Worm (Caenorhabditis elegans) whole organism, young adult: ENCODE results near the gene clec-266.

Experiments used
- B0019.2 ChIP-seq: fragments of 200-800 bp; sonication (Bioruptor generic); conservative IDR thresholded peaks from 2 replicates; pipeline ENCODE4 v1.3.6; 2022; ENCODE audit warnings: missing genetic modification reagents, missing genetic modification characterization, missing compliant biosample characterization
- T07F8.4 ChIP-seq: sonication (generic microtip); optimal IDR thresholded peaks from 2 replicates; lab custom pipeline; 2016; ENCODE audit warnings: mild to moderate bottlenecking, missing genetic modification characterization, moderate library complexity, missing compliant biosample characterization
- Y95B8A.8 ChIP-seq: fragments of 200-800 bp; sonication (Bioruptor generic); IDR thresholded peaks from 2 replicates; pipeline ENCODE4 v1.3.6; 2022; ENCODE audit warnings: missing genetic modification reagents, missing genetic modification characterization, missing compliant biosample characterization
- ZK185.1 ChIP-seq: sonication (generic microtip); optimal IDR thresholded peaks from 2 replicates; lab custom pipeline; 2016; ENCODE audit warnings: mild to moderate bottlenecking, missing genetic modification characterization, missing compliant biosample characterization; ENCODE audit not compliant: poor library complexity, severe bottlenecking
- aptf-3 ChIP-seq: fragments of 200-800 bp; sonication (Bioruptor generic); IDR thresholded peaks from 2 replicates; pipeline ENCODE4 v1.3.6; 2022; ENCODE audit warnings: missing genetic modification characterization, missing compliant biosample characterization
- atf-7 ChIP-seq: sonication (generic microtip); optimal IDR thresholded peaks from 2 replicates; lab custom pipeline; 2017; ENCODE audit warnings: mild to moderate bottlenecking, missing genetic modification characterization, missing compliant biosample characterization
- attf-3 ChIP-seq: fragments of 200-800 bp; sonication (Bioruptor generic); conservative IDR thresholded peaks from 2 replicates; pipeline ENCODE4 v1.3.6; 2022; ENCODE audit warnings: missing genetic modification reagents, missing genetic modification characterization, missing compliant biosample characterization
- ceh-27 ChIP-seq: fragments of 200-800 bp; sonication (Bioruptor generic); optimal IDR thresholded peaks from 2 replicates; lab custom pipeline; 2018; ENCODE audit warnings: mild to moderate bottlenecking, missing genetic modification characterization, moderate library complexity, missing compliant biosample characterization
- ets-4 ChIP-seq: fragments of 200-800 bp; sonication (Bioruptor generic); optimal IDR thresholded peaks from 2 replicates; lab custom pipeline; 2018; ENCODE audit warnings: mild to moderate bottlenecking, missing genetic modification characterization, missing compliant biosample characterization
- lin-40 ChIP-seq: sonication (generic microtip); optimal IDR thresholded peaks from 2 replicates; lab custom pipeline; 2016; ENCODE audit warnings: missing genetic modification characterization, mild to moderate bottlenecking, missing compliant biosample characterization, missing genotype, missing genetic modification reagents
- lir-1 ChIP-seq: fragments of 200-800 bp; sonication (Bioruptor generic); conservative IDR thresholded peaks from 2 replicates; pipeline ENCODE4 v1.3.6; 2022; ENCODE audit warnings: missing genetic modification reagents, missing genetic modification characterization, missing compliant biosample characterization
- rpc-1 ChIP-seq, 2 experiments: fragments of 150-350 bp in 1 of 2; sonication (generic microtip) in 1 of 2; optimal IDR thresholded peaks; 2 replicates each; lab custom pipeline; 2014 to 2018; ENCODE audit warnings: missing biosample characterization in 1 of 2, missing genetic modification characterization in 1 of 2, missing genetic modification reagents in 1 of 2, missing genotype in 1 of 2
- snpc-1.1 ChIP-seq: sonication (generic microtip); optimal IDR thresholded peaks from 2 replicates; lab custom pipeline; 2017; ENCODE audit warnings: missing genetic modification characterization, mild to moderate bottlenecking, missing compliant biosample characterization, antibody characterized with exemption, moderate library complexity, missing genotype, missing genetic modification reagents; ENCODE audit not compliant: insufficient read depth
- unc-62 ChIP-seq: fragments of 150-350 bp; optimal IDR thresholded peaks from 2 replicates; lab custom pipeline; 2014; ENCODE audit warnings: missing biosample characterization, missing genetic modification reagents, missing genetic modification characterization

ce11 chrX:6588495-6588894 is 34.2 kb downstream of the clec-266 start, which contains the start of gene fbxl-4:
- TF ChIP-seq Y95B8A.8 (GFP tag; lab: Robert Waterston, UW): no peak
- TF ChIP-seq B0019.2 (GFP tag; lab: Robert Waterston, UW): no peak
- no peak for TF ChIP-seq lin-40 (tag; lab: Kevin White, UChicago)
- no peak for TF ChIP-seq ceh-27 (GFP tag; lab: Kevin White, UChicago)
- TF ChIP-seq unc-62: no peak
- no peak for TF ChIP-seq rpc-1 (optimal IDR thresholded peaks at IDR 0.05; lab: Kevin White, UChicago)
- no peak for TF ChIP-seq rpc-1 (tag; optimal IDR thresholded peaks at IDR 0.05; lab: Kevin White, UChicago)
- TF ChIP-seq snpc-1.1 (tag; lab: Kevin White, UChicago): no peak
- no peak for TF ChIP-seq attf-3 (GFP tag; lab: Robert Waterston, UW)
- TF ChIP-seq lir-1 (GFP tag; lab: Robert Waterston, UW): no peak
- TF ChIP-seq ZK185.1 (tag; lab: Kevin White, UChicago): no peak
- no peak for TF ChIP-seq T07F8.4
- no peak for TF ChIP-seq ets-4 (GFP tag; lab: Kevin White, UChicago)
- no peak for TF ChIP-seq aptf-3 (GFP tag; lab: Robert Waterston, UW)
- no peak for TF ChIP-seq atf-7
